Worm (Caenorhabditis elegans) whole organism, young adult: Measurements from ENCODE around the gene nprl-2.

Experiments used
- Y56A3A.18 ChIP-seq: fragments of 200-800 bp; sonication (Bioruptor generic); IDR thresholded peaks from 2 replicates; pipeline ENCODE4 v1.3.6; 2022; ENCODE audit warnings: missing genetic modification reagents, missing genetic modification characterization, missing compliant biosample characterization
- dpff-1 ChIP-seq: sonication (generic microtip); optimal IDR thresholded peaks from 2 replicates; lab custom pipeline; 2017; ENCODE audit warnings: mild to moderate bottlenecking, missing genetic modification characterization, missing compliant biosample characterization
- efl-1 ChIP-seq: fragments of 150-350 bp; optimal IDR thresholded peaks from 2 replicates; lab custom pipeline; 2014; ENCODE audit warnings: missing biosample characterization, missing genetic modification reagents, missing genetic modification characterization
- let-607 ChIP-seq, 2 experiments: fragments of 200-800 bp in 1 of 2; sonication (Bioruptor generic) in 1 of 2; sonication (generic microtip) in 1 of 2; optimal IDR thresholded peaks; 2 replicates each; lab custom pipeline; 2016 to 2018; ENCODE audit warnings: mild to moderate bottlenecking in 2 of 2, missing compliant biosample characterization in 2 of 2, missing genetic modification characterization in 2 of 2, moderate library complexity in 2 of 2, missing genotype in 1 of 2
- unc-130 ChIP-seq: sonication (generic microtip); optimal IDR thresholded peaks from 2 replicates; lab custom pipeline; 2016; ENCODE audit warnings: missing genetic modification reagents, missing genetic modification characterization, missing compliant biosample characterization

DNA sequence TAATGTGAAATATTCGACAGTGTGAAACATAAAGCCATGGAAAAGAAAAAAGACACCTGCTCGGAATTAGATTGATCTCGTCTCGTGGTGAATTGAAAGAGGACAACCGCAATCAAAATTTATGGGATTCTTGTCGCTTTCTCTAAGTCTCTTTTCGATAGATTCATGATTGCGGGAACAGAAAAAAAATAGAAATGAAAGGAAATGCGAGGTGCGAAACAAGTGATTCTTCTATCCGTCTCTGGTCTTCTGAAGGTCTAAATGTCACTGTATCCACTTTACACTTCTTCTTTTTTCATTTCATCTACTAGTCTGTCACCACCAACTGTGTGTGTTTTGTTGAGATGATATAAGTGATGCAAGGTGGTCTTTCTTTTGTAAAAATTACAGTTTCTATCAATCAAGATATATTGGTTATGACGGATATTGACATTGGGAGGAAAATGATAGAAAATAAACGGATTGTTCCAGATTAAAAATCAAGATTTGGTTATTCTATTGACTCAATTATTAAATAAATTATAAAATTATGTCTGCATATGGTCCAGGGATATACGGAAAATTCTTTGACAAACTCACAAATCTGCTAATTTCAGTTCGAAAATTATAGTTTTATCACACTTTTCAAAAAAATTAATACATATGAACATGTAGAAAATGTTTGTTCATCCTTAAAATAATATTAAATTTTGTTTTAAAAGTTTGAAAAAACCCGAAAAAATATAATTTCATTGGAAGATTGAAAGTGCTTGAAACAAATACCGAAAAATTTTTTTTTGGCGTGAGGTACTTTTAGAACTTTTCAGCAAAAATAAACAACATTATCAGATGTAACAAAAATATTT is 26.2 kb upstream of the nprl-2 start:
- TF ChIP-seq unc-130 = no peak
- TF ChIP-seq efl-1 (GFP tag; lab: Kevin White, UChicago) = no peak
- no peak for TF ChIP-seq let-607 (tag; optimal IDR thresholded peaks at IDR 0.05; lab: Kevin White, UChicago)
- no peak for TF ChIP-seq dpff-1 (tag; lab: Kevin White, UChicago)
- TF ChIP-seq Y56A3A.18 = no peak
